Worm (Caenorhabditis elegans) whole organism, L4 larva: ENCODE data around the gene K02E7.4.

Experiments used
- F49E8.2 ChIP-seq: sonication (generic microtip); optimal IDR thresholded peaks from 2 replicates; lab custom pipeline; 2016; ENCODE audit warnings: missing compliant biosample characterization, mild to moderate bottlenecking, missing genetic modification characterization, borderline replicate concordance
- ceh-82 ChIP-seq: sonication (generic microtip); optimal IDR thresholded peaks from 2 replicates; lab custom pipeline; 2017; ENCODE audit warnings: missing biosample characterization, missing genetic modification characterization
- ces-1 ChIP-seq: fragments of 150-350 bp; sonication (generic microtip); optimal IDR thresholded peaks from 4 replicates; lab custom pipeline; 2014; ENCODE audit warnings: missing biosample characterization, missing genetic modification reagents, missing genetic modification characterization
- egl-27 ChIP-seq: sonication (generic microtip); optimal IDR thresholded peaks from 3 replicates; lab custom pipeline; 2017; ENCODE audit warnings: missing biosample characterization, missing genetic modification reagents, missing genetic modification characterization
- fos-1 ChIP-seq: fragments of 150-350 bp; optimal IDR thresholded peaks from 2 replicates; lab custom pipeline; 2014; ENCODE audit warnings: missing biosample characterization, missing genetic modification characterization
- gei-8 ChIP-seq: fragments of 200-800 bp; sonication (Bioruptor generic); optimal IDR thresholded peaks from 2 replicates; lab custom pipeline; 2018; ENCODE audit warnings: mild to moderate bottlenecking, missing genetic modification characterization, missing compliant biosample characterization
- lin-38 ChIP-seq: fragments of 200-800 bp; sonication (Bioruptor generic); IDR thresholded peaks from 2 replicates; pipeline ENCODE4 v1.3.6; 2022; ENCODE audit warnings: missing genetic modification reagents, missing genetic modification characterization, missing compliant biosample characterization
- lin-39 ChIP-seq: fragments of 150-350 bp; optimal IDR thresholded peaks from 2 replicates; lab custom pipeline; 2014; ENCODE audit warnings: missing biosample characterization, missing genetic modification reagents, missing genetic modification characterization
- nhr-11 ChIP-seq: fragments of 150-350 bp; optimal IDR thresholded peaks from 2 replicates; lab custom pipeline; 2014; ENCODE audit warnings: missing biosample characterization, missing genetic modification characterization
- pha-4 ChIP-seq, 2 experiments: fragments of 150-350 bp in 1 of 2; fragments of 200-800 bp in 1 of 2; sonication (Bioruptor generic) in 1 of 2; IDR thresholded peaks in 1 of 2; optimal IDR thresholded peaks in 1 of 2; 2 replicates each; pipeline versions ENCODE4 v1.3.6 to Lab custom; 2014 to 2022; ENCODE audit warnings: missing genetic modification characterization in 2 of 2, missing genetic modification reagents in 2 of 2, missing biosample characterization in 1 of 2, missing compliant biosample characterization in 1 of 2
- pqm-1 ChIP-seq: sonication (generic microtip); optimal IDR thresholded peaks from 2 replicates; lab custom pipeline; 2017; ENCODE audit warnings: missing biosample characterization, missing genetic modification characterization
- snpc-4 ChIP-seq: fragments of 150-350 bp; optimal IDR thresholded peaks from 2 replicates; lab custom pipeline; 2014; ENCODE audit warnings: missing biosample characterization, missing genetic modification characterization
- zag-1 ChIP-seq: fragments of 150-350 bp; optimal IDR thresholded peaks from 2 replicates; lab custom pipeline; 2014; ENCODE audit warnings: missing biosample characterization, missing genetic modification characterization

ce11 chrII:1104409-1104808, 32.2 kb downstream of the K02E7.4 start, which contains the start of gene T13B5.9:
- TF ChIP-seq lin-39 (tag; lab: Kevin White, UChicago) (no peak), gei-8 (no peak), lin-38 (no peak), zag-1 (tag; lab: Kevin White, UChicago) (no peak), snpc-4 (no peak), F49E8.2 (tag; lab: Kevin White, UChicago) (no peak), pha-4 (GFP tag; IDR thresholded peaks at IDR 0.05; lab: Robert Waterston, UW) (no peak), pha-4 (tag; optimal IDR thresholded peaks at IDR 0.05; lab: Kevin White, UChicago) (no peak), egl-27 (tag; lab: Kevin White, UChicago) (no peak), ces-1 (GFP tag; lab: Kevin White, UChicago) (no peak), ceh-82 (tag; lab: Kevin White, UChicago) (no peak), nhr-11 (tag; lab: Kevin White, UChicago) (no peak), fos-1 (tag; lab: Kevin White, UChicago) (no peak), pqm-1 (tag; lab: Kevin White, UChicago) (no peak)
